Fruit fly (Drosophila melanogaster) whole organism, embryonic: Measurements from ENCODE around the gene CG11698.

Source experiments
- Atf6 ChIP-seq: fragments of 200-800 bp; sonication (Bioruptor generic); IDR thresholded peaks from 2 replicates; pipeline ENCODE4 v1.3.6; 2022; ENCODE audit warnings: missing biosample characterization, missing genetic modification characterization
- CG11085 ChIP-seq: fragments of 200-800 bp; sonication (Bioruptor generic); IDR thresholded peaks from 2 replicates; pipeline ENCODE4 v1.3.6; 2022; ENCODE audit warnings: missing biosample characterization, missing genetic modification characterization
- CG11695 ChIP-seq: fragments of 200-800 bp; sonication (Bioruptor generic); IDR thresholded peaks from 3 replicates; pipeline ENCODE4 v1.3.6; 2022; ENCODE audit warnings: missing biosample characterization, missing genetic modification characterization
- CG12104 ChIP-seq: fragments of 200-800 bp; sonication (Bioruptor generic); optimal IDR thresholded peaks from 3 replicates; lab custom pipeline; 2016; ENCODE audit warnings: missing biosample characterization, missing genetic modification characterization
- CG1233 ChIP-seq: fragments of 200-800 bp; sonication (Bioruptor generic); optimal IDR thresholded peaks from 4 replicates; lab custom pipeline; 2018; ENCODE audit warnings: missing biosample characterization, mild to moderate bottlenecking, missing genetic modification characterization
- CG15073 ChIP-seq: fragments of 200-800 bp; sonication (Bioruptor generic); optimal IDR thresholded peaks from 2 replicates; lab custom pipeline; 2016; ENCODE audit warnings: missing biosample characterization, missing genetic modification characterization
- CG15479 ChIP-seq: fragments of 200-800 bp; sonication (Bioruptor generic); optimal IDR thresholded peaks from 3 replicates; lab custom pipeline; 2019; ENCODE audit warnings: missing biosample characterization, mild to moderate bottlenecking, missing genetic modification characterization, moderate library complexity
- CG16813 ChIP-seq: fragments of 200-800 bp; sonication (Bioruptor generic); IDR thresholded peaks from 3 replicates; pipeline ENCODE4 v1.3.6; 2022; ENCODE audit warnings: missing biosample characterization, missing genetic modification characterization; ENCODE audit not compliant: partially characterized antibody
- CG17186 ChIP-seq: fragments of 200-800 bp; sonication (Bioruptor generic); optimal IDR thresholded peaks from 3 replicates; lab custom pipeline; 2017; ENCODE audit warnings: missing biosample characterization, missing genetic modification reagents, missing genetic modification characterization
- CG17361 ChIP-seq: fragments of 200-800 bp; sonication (Bioruptor generic); IDR thresholded peaks from 3 replicates; pipeline ENCODE4 v1.3.6; 2022; ENCODE audit warnings: missing biosample characterization, missing genetic modification characterization
- CG1792 ChIP-seq: fragments of 200-800 bp; sonication (Bioruptor generic); optimal IDR thresholded peaks from 2 replicates; lab custom pipeline; 2016; ENCODE audit warnings: missing biosample characterization, missing genetic modification characterization
- CG18599 ChIP-seq: fragments of 200-800 bp; sonication (Bioruptor generic); optimal IDR thresholded peaks from 3 replicates; lab custom pipeline; 2017; ENCODE audit warnings: missing biosample characterization, missing genetic modification characterization, mild to moderate bottlenecking, moderate library complexity, missing genetic modification reagents
- CG2116 ChIP-seq: fragments of 200-800 bp; sonication (Bioruptor generic); optimal IDR thresholded peaks from 3 replicates; lab custom pipeline; 2018; ENCODE audit warnings: missing biosample characterization, mild to moderate bottlenecking, missing genetic modification characterization
- CG2712 ChIP-seq: fragments of 200-800 bp; optimal IDR thresholded peaks from 3 replicates; lab custom pipeline; 2019; ENCODE audit warnings: missing biosample characterization, mild to moderate bottlenecking, missing genetic modification characterization, moderate library complexity
- CG34376 ChIP-seq: fragments of 200-800 bp; sonication (Bioruptor generic); optimal IDR thresholded peaks from 2 replicates; lab custom pipeline; 2018; ENCODE audit warnings: missing biosample characterization, mild to moderate bottlenecking, missing genetic modification characterization
- CG3838 ChIP-seq: fragments of 200-800 bp; sonication (Bioruptor generic); optimal IDR thresholded peaks from 3 replicates; lab custom pipeline; 2016; ENCODE audit warnings: missing biosample characterization, missing genetic modification characterization
- CG42726 ChIP-seq: fragments of 200-800 bp; sonication (Bioruptor generic); IDR thresholded peaks from 2 replicates; pipeline ENCODE4 v1.3.6; 2022; ENCODE audit warnings: missing biosample characterization, missing genetic modification characterization; ENCODE audit not compliant: partially characterized antibody
- CG6272 ChIP-seq: fragments of 200-800 bp; sonication (Bioruptor generic); IDR thresholded peaks from 2 replicates; pipeline ENCODE4 v1.3.6; 2022; ENCODE audit warnings: missing biosample characterization, missing genetic modification characterization
- CG9437 ChIP-seq: fragments of 200-800 bp; sonication (Bioruptor generic); optimal IDR thresholded peaks from 2 replicates; lab custom pipeline; 2018; ENCODE audit warnings: missing biosample characterization, mild to moderate bottlenecking, missing genetic modification characterization
- CG9797 ChIP-seq: fragments of 200-800 bp; sonication (Bioruptor generic); optimal IDR thresholded peaks from 3 replicates; lab custom pipeline; 2018; ENCODE audit warnings: missing biosample characterization, mild to moderate bottlenecking, missing genetic modification characterization
- CTCF ChIP-seq: fragments of 200-800 bp; sonication (Bioruptor generic); optimal IDR thresholded peaks from 2 replicates; lab custom pipeline; 2017; ENCODE audit warnings: missing biosample characterization, mild to moderate bottlenecking, missing genetic modification characterization, moderate library complexity
- Dfd ChIP-seq, 2 experiments: fragments of >200 bp; optimal IDR thresholded peaks; 2 replicates each; lab custom pipeline; 2017; ENCODE audit warnings: missing biosample characterization in 2 of 2, missing genetic modification characterization in 2 of 2
- Doc2 ChIP-seq: fragments of 200-800 bp; sonication (Bioruptor generic); IDR thresholded peaks from 2 replicates; pipeline ENCODE4 v1.3.6; 2022; ENCODE audit warnings: missing biosample characterization, missing genetic modification characterization
- Ets97D ChIP-seq: fragments of 200-800 bp; sonication (Bioruptor generic); optimal IDR thresholded peaks from 3 replicates; lab custom pipeline; 2016; ENCODE audit warnings: missing biosample characterization, missing genetic modification characterization
- Hmx ChIP-seq: fragments of 200-800 bp; sonication (Bioruptor generic); optimal IDR thresholded peaks from 2 replicates; lab custom pipeline; 2016; ENCODE audit warnings: missing biosample characterization, missing genetic modification characterization
- MESR4 ChIP-seq: fragments of 200-800 bp; sonication (Bioruptor generic); optimal IDR thresholded peaks from 2 replicates; lab custom pipeline; 2018; ENCODE audit warnings: missing biosample characterization, mild to moderate bottlenecking, missing genetic modification characterization, moderate library complexity
- Mes4 ChIP-seq: fragments of 200-800 bp; sonication (Bioruptor generic); optimal IDR thresholded peaks from 2 replicates; lab custom pipeline; 2016; ENCODE audit warnings: missing biosample characterization, missing genetic modification characterization
- NK7.1 ChIP-seq: fragments of 200-800 bp; sonication (Bioruptor generic); optimal IDR thresholded peaks from 3 replicates; lab custom pipeline; 2016; ENCODE audit warnings: missing biosample characterization, missing genetic modification characterization
- Nf-YB ChIP-seq: fragments of 200-800 bp; sonication (Bioruptor generic); optimal IDR thresholded peaks from 3 replicates; lab custom pipeline; 2019; ENCODE audit warnings: missing biosample characterization, mild to moderate bottlenecking, missing genetic modification characterization, moderate library complexity
- Sry-δ ChIP-seq: fragments of 200-800 bp; sonication (Bioruptor generic); optimal IDR thresholded peaks from 2 replicates; lab custom pipeline; 2016; ENCODE audit warnings: missing biosample characterization, missing genetic modification characterization
- bcd ChIP-seq: fragments of 200-800 bp; sonication (Bioruptor generic); optimal IDR thresholded peaks from 2 replicates; lab custom pipeline; 2017; ENCODE audit warnings: missing biosample characterization, mild to moderate bottlenecking, missing genetic modification characterization
- dimm ChIP-seq: fragments of 200-800 bp; sonication (Bioruptor generic); IDR thresholded peaks from 2 replicates; pipeline ENCODE4 v1.3.6; 2022; ENCODE audit warnings: missing biosample characterization, missing genetic modification characterization
- fd96Cb ChIP-seq: fragments of 200-800 bp; sonication (Bioruptor generic); optimal IDR thresholded peaks from 2 replicates; lab custom pipeline; 2018; ENCODE audit warnings: missing biosample characterization, mild to moderate bottlenecking, missing genetic modification characterization, moderate library complexity
- ftz-f1 ChIP-seq: fragments of 200-800 bp; sonication (Bioruptor generic); optimal IDR thresholded peaks from 2 replicates; lab custom pipeline; 2016; ENCODE audit warnings: missing biosample characterization, missing genetic modification characterization
- gro ChIP-seq: fragments of 200-800 bp; sonication (Bioruptor generic); optimal IDR thresholded peaks from 2 replicates; lab custom pipeline; 2016; ENCODE audit warnings: missing biosample characterization, missing genetic modification characterization
- gsb ChIP-seq: fragments of 200-800 bp; sonication (Bioruptor generic); IDR thresholded peaks from 2 replicates; pipeline ENCODE4 v1.3.6; 2022; ENCODE audit warnings: missing biosample characterization, missing genetic modification characterization
- hb ChIP-seq: fragments of 200-800 bp; sonication (Bioruptor generic); IDR thresholded peaks from 3 replicates; pipeline ENCODE4 v1.3.6; 2022; ENCODE audit warnings: missing biosample characterization, missing genetic modification characterization; ENCODE audit not compliant: partially characterized antibody
- ken ChIP-seq: fragments of 200-800 bp; sonication (Bioruptor generic); IDR thresholded peaks from 3 replicates; pipeline ENCODE4 v1.3.6; 2022; ENCODE audit warnings: missing biosample characterization, missing genetic modification characterization
- kni ChIP-seq: fragments of 200-800 bp; sonication (Bioruptor generic); optimal IDR thresholded peaks from 3 replicates; lab custom pipeline; 2017; ENCODE audit warnings: mild to moderate bottlenecking, missing biosample characterization, missing genetic modification reagents, missing genetic modification characterization
- lab ChIP-seq: fragments of 200-800 bp; sonication (Bioruptor generic); optimal IDR thresholded peaks from 3 replicates; lab custom pipeline; 2017; ENCODE audit warnings: missing biosample characterization, missing genetic modification characterization, mild to moderate bottlenecking, moderate library complexity, missing genetic modification reagents
- mam ChIP-seq: fragments of 200-800 bp; sonication (Bioruptor generic); optimal IDR thresholded peaks from 3 replicates; lab custom pipeline; 2016; ENCODE audit warnings: missing biosample characterization, missing genetic modification characterization
- nau ChIP-seq: fragments of 200-800 bp; sonication (Bioruptor generic); optimal IDR thresholded peaks from 3 replicates; lab custom pipeline; 2017; ENCODE audit warnings: missing biosample characterization, mild to moderate bottlenecking, missing genetic modification characterization, missing genetic modification reagents
- nerfin-1 ChIP-seq: fragments of 200-800 bp; sonication (Bioruptor generic); optimal IDR thresholded peaks from 3 replicates; lab custom pipeline; 2019; ENCODE audit warnings: missing biosample characterization, mild to moderate bottlenecking, missing genetic modification characterization, moderate library complexity
- pnt ChIP-seq: fragments of 200-800 bp; sonication (Bioruptor generic); optimal IDR thresholded peaks from 3 replicates; lab custom pipeline; 2016; ENCODE audit warnings: missing biosample characterization, missing genetic modification characterization
- pzg ChIP-seq: fragments of 200-800 bp; sonication (Bioruptor generic); optimal IDR thresholded peaks from 3 replicates; lab custom pipeline; 2018; ENCODE audit warnings: missing biosample characterization, mild to moderate bottlenecking, missing genetic modification characterization, moderate library complexity
- row ChIP-seq: fragments of 200-800 bp; sonication (Bioruptor generic); IDR thresholded peaks from 3 replicates; pipeline ENCODE4 v1.3.6; 2022; ENCODE audit warnings: missing biosample characterization, missing genetic modification characterization
- schlank ChIP-seq: fragments of 200-800 bp; sonication (Bioruptor generic); optimal IDR thresholded peaks from 2 replicates; lab custom pipeline; 2018; ENCODE audit warnings: missing biosample characterization, mild to moderate bottlenecking, missing genetic modification characterization
- tll ChIP-seq, 2 experiments: fragments of 200-800 bp in 1 of 2; fragments of >200 bp in 1 of 2; sonication (Bioruptor generic) in 1 of 2; optimal IDR thresholded peaks; 2 replicates each; lab custom pipeline; 2017 to 2019; ENCODE audit warnings: missing biosample characterization in 2 of 2, missing genetic modification characterization in 2 of 2, mild to moderate bottlenecking in 1 of 2, moderate library complexity in 1 of 2
- vnd ChIP-seq: fragments of 200-800 bp; sonication (Bioruptor generic); IDR thresholded peaks from 3 replicates; pipeline ENCODE4 v1.3.6; 2022; ENCODE audit warnings: missing biosample characterization, missing genetic modification characterization; ENCODE audit not compliant: partially characterized antibody

The CG11698 gene

dm6 chr3R:8354969-8355368, 43.0 kb downstream of the CG11698 start (continued):
- TF ChIP-seq ftz-f1 (GFP tag; lab: Kevin White, UChicago) (no peak), Doc2 (GFP tag; lab: Robert Waterston, UW) (no peak)

dm6 chr3R:8355579-8355978, 43.6 kb downstream of the CG11698 start:
- peak; percentile 29 for TF ChIP-seq CG17186 (GFP tag; lab: Kevin White, UChicago)
- TF ChIP-seq CG6272 (GFP tag; lab: Robert Waterston, UW) = peak; percentile 90
- TF ChIP-seq CG9437 (GFP tag; lab: Kevin White, UChicago) = peak; percentile 84
- peak; percentile 82 for TF ChIP-seq Ets97D
- peak; percentile 94 for TF ChIP-seq CG12104
- peak; percentile 53 for TF ChIP-seq CG15073 (GFP tag; lab: Kevin White, UChicago)
- peak; percentile 83 for TF ChIP-seq CG17361 (GFP tag; lab: Robert Waterston, UW)
- peak; percentile 92 for TF ChIP-seq CG2712 (tag; lab: Kevin White, UChicago)
- peak; percentile 92 for TF ChIP-seq CG1233 (GFP tag; lab: Kevin White, UChicago)
- peak; percentile 95 for TF ChIP-seq schlank
- peak; percentile 93 for TF ChIP-seq CG11085
- TF ChIP-seq CG3838 (GFP tag; lab: Kevin White, UChicago) = peak; percentile 84
- TF ChIP-seq hb = no peak
- peak in 1 of 2 experiments; percentile 60 for TF ChIP-seq Dfd (GFP tag; optimal IDR thresholded peaks at IDR 0.05; lab: Kevin White, UChicago)
- peak; percentile 96 for TF ChIP-seq CG11695 (GFP tag; lab: Robert Waterston, UW)
- TF ChIP-seq gro (GFP tag; lab: Kevin White, UChicago) = peak; percentile 97
- peak; percentile 83 for TF ChIP-seq nerfin-1 (tag; lab: Kevin White, UChicago)
- TF ChIP-seq nau (GFP tag; lab: Kevin White, UChicago) = peak; percentile 88
- TF ChIP-seq lab (GFP tag; lab: Kevin White, UChicago) = peak; percentile 98
- peak; percentile 63 for TF ChIP-seq MESR4 (GFP tag; lab: Kevin White, UChicago)
- TF ChIP-seq CG1792 (GFP tag; lab: Kevin White, UChicago) = peak; percentile 89
- TF ChIP-seq kni (GFP tag; lab: Kevin White, UChicago) = no peak
- TF ChIP-seq CG42726 (GFP tag; lab: Robert Waterston, UW) = no peak
- peak; percentile 60 for TF ChIP-seq Sry-δ (GFP tag; lab: Kevin White, UChicago)
- TF ChIP-seq CG16813 (GFP tag; lab: Robert Waterston, UW) = no peak
- TF ChIP-seq gsb = peak; percentile 88
- peak; percentile 87 for TF ChIP-seq Hmx
- peak; percentile 97 for TF ChIP-seq Atf6
- peak; percentile 81 for TF ChIP-seq dimm (GFP tag; lab: Robert Waterston, UW)
- no peak for TF ChIP-seq vnd (GFP tag; lab: Robert Waterston, UW)
- peak; percentile 98 for TF ChIP-seq CG18599 (GFP tag; lab: Kevin White, UChicago)
- TF ChIP-seq pzg (GFP tag; lab: Kevin White, UChicago) = peak; percentile 27
- TF ChIP-seq Nf-YB = peak; percentile 78
- TF ChIP-seq ken (GFP tag; lab: Robert Waterston, UW) = peak; percentile 90
- peak; percentile 93 for TF ChIP-seq bcd (GFP tag; lab: Kevin White, UChicago)
- TF ChIP-seq CTCF (GFP tag; lab: Kevin White, UChicago) = peak; percentile 51
- peak; percentile 97 for TF ChIP-seq row
- peak; percentile 89 for TF ChIP-seq Mes4 (GFP tag; lab: Kevin White, UChicago)
- TF ChIP-seq CG34376 (GFP tag; lab: Kevin White, UChicago) = peak; percentile 95
- no peak for TF ChIP-seq tll (GFP tag; optimal IDR thresholded peaks at IDR 0.05; lab: Kevin White, UChicago)
- TF ChIP-seq CG9797 (GFP tag; lab: Kevin White, UChicago) = no peak
- no peak for TF ChIP-seq CG15479 (GFP tag; lab: Kevin White, UChicago)
- peak; percentile 97 for TF ChIP-seq NK7.1 (GFP tag; lab: Kevin White, UChicago)
- TF ChIP-seq pnt (GFP tag; lab: Kevin White, UChicago) = peak; percentile 95
- peak; percentile 90 for TF ChIP-seq fd96Cb (tag; lab: Kevin White, UChicago)
- peak; percentile 53 for TF ChIP-seq CG2116 (GFP tag; lab: Kevin White, UChicago)
- peak; percentile 98 for TF ChIP-seq mam
